Fruit fly (Drosophila melanogaster) whole organism, wandering third instar larva: ENCODE results near the gene wgn.
A peak's percentile ranks its signal among the peaks of the same experiment; 100 is the strongest.

Experiments
- Abd-B ChIP-seq: fragments of >200 bp; optimal IDR thresholded peaks from 2 replicates; lab custom pipeline; 2017; ENCODE audit warnings: missing biosample characterization, missing genetic modification characterization
- CG32264 ChIP-seq: fragments of 200-800 bp; sonication (Bioruptor generic); optimal IDR thresholded peaks from 2 replicates; lab custom pipeline; 2016; ENCODE audit warnings: missing biosample characterization, missing genetic modification characterization
- Dfd ChIP-seq: fragments of >200 bp; optimal IDR thresholded peaks from 2 replicates; lab custom pipeline; 2017; ENCODE audit warnings: missing biosample characterization, missing genetic modification characterization
- GATAd ChIP-seq: sonication (Bioruptor generic); optimal IDR thresholded peaks from 2 replicates; lab custom pipeline; 2016; ENCODE audit warnings: missing biosample characterization, missing genetic modification characterization
- HLH106 ChIP-seq: fragments of 200-800 bp; optimal IDR thresholded peaks from 3 replicates; lab custom pipeline; 2019; ENCODE audit warnings: missing biosample characterization, mild to moderate bottlenecking, missing genetic modification characterization, moderate library complexity
- Hnf4 ChIP-seq: fragments of 200-800 bp; sonication (Bioruptor generic); optimal IDR thresholded peaks from 2 replicates; lab custom pipeline; 2016; ENCODE audit warnings: missing biosample characterization, mild to moderate bottlenecking, missing genetic modification characterization
- Hr78 ChIP-seq: fragments of >200 bp; optimal IDR thresholded peaks from 2 replicates; lab custom pipeline; 2017; ENCODE audit warnings: missing biosample characterization, missing genetic modification characterization
- Hr83 ChIP-seq: fragments of 200-300 bp; sonication (Bioruptor generic); optimal IDR thresholded peaks from 2 replicates; lab custom pipeline; 2016; ENCODE audit warnings: missing biosample characterization, mild to moderate bottlenecking, missing genetic modification characterization, moderate library complexity; ENCODE audit not compliant: poor library complexity, severe bottlenecking
- Jra ChIP-seq: sonication (Bioruptor generic); optimal IDR thresholded peaks from 2 replicates; lab custom pipeline; 2016; ENCODE audit warnings: missing biosample characterization, missing genetic modification characterization
- Mio ChIP-seq: sonication (Bioruptor generic); optimal IDR thresholded peaks from 2 replicates; lab custom pipeline; 2016; ENCODE audit warnings: missing biosample characterization, missing genetic modification characterization
- Myc ChIP-seq: fragments of >200 bp; optimal IDR thresholded peaks from 2 replicates; lab custom pipeline; 2017
- OdsH ChIP-seq: fragments of 200-800 bp; sonication (Bioruptor generic); optimal IDR thresholded peaks from 2 replicates; lab custom pipeline; 2016; ENCODE audit warnings: missing biosample characterization, mild to moderate bottlenecking, missing genetic modification characterization
- Sp1 ChIP-seq: fragments of 200-800 bp; sonication (Bioruptor generic); optimal IDR thresholded peaks from 3 replicates; lab custom pipeline; 2019; ENCODE audit warnings: missing biosample characterization, mild to moderate bottlenecking, missing genetic modification characterization, moderate library complexity
- Vsx2 ChIP-seq: fragments of 200-300, 225-300 bp; sonication (Bioruptor generic); optimal IDR thresholded peaks from 2 replicates; lab custom pipeline; 2018; ENCODE audit warnings: missing biosample characterization, missing genetic modification characterization; ENCODE audit not compliant: partially characterized antibody
- br ChIP-seq: fragments of 200-800 bp; sonication (Bioruptor generic); optimal IDR thresholded peaks from 2 replicates; lab custom pipeline; 2016; ENCODE audit warnings: missing biosample characterization, missing genetic modification characterization
- brk ChIP-seq: fragments of 200-800 bp; sonication (Bioruptor generic); optimal IDR thresholded peaks from 2 replicates; lab custom pipeline; 2016; ENCODE audit warnings: missing biosample characterization, mild to moderate bottlenecking, missing genetic modification characterization
- dl ChIP-seq, 2 experiments: fragments of 175-275, 200-275 bp in 1 of 2; fragments of 200-275 bp in 1 of 2; sonication (Bioruptor generic); optimal IDR thresholded peaks; lab custom pipeline; 2018; ENCODE audit warnings: mild to moderate bottlenecking in 2 of 2, missing biosample characterization in 2 of 2, missing genetic modification characterization in 2 of 2, moderate library complexity in 2 of 2; ENCODE audit not compliant: partially characterized antibody in 2 of 2, insufficient read depth in 1 of 2
- dmrt93B ChIP-seq: fragments of 200-800 bp; sonication (Bioruptor generic); optimal IDR thresholded peaks from 2 replicates; lab custom pipeline; 2018; ENCODE audit warnings: missing biosample characterization, mild to moderate bottlenecking, missing genetic modification characterization
- dsf ChIP-seq: sonication (Bioruptor generic); optimal IDR thresholded peaks from 2 replicates; lab custom pipeline; 2016; ENCODE audit warnings: missing biosample characterization, missing genetic modification characterization, borderline replicate concordance
- ey ChIP-seq: fragments of 200-800 bp; sonication (Bioruptor generic); optimal IDR thresholded peaks from 2 replicates; lab custom pipeline; 2016; ENCODE audit warnings: missing biosample characterization, missing genetic modification characterization
- foxo ChIP-seq, 2 experiments: fragments of 200-800 bp; sonication (Bioruptor generic); optimal IDR thresholded peaks; 2 replicates in 1 of 2; 3 replicates in 1 of 2; lab custom pipeline; 2016 to 2017; ENCODE audit warnings: missing biosample characterization in 2 of 2, missing genetic modification characterization in 2 of 2
- fru ChIP-seq: fragments of 200-800 bp; sonication (Bioruptor generic); optimal IDR thresholded peaks from 3 replicates; lab custom pipeline; 2016; ENCODE audit warnings: missing biosample characterization, mild to moderate bottlenecking, missing genetic modification characterization
- h ChIP-seq: fragments of 200-800 bp; sonication (Bioruptor generic); optimal IDR thresholded peaks from 3 replicates; lab custom pipeline; 2016; ENCODE audit warnings: missing biosample characterization, mild to moderate bottlenecking, missing genetic modification characterization
- pan ChIP-seq: fragments of >200 bp; optimal IDR thresholded peaks from 2 replicates; lab custom pipeline; 2017
- psq ChIP-seq: fragments of 200-800 bp; sonication (Bioruptor generic); optimal IDR thresholded peaks from 3 replicates; lab custom pipeline; 2017; ENCODE audit warnings: missing biosample characterization, mild to moderate bottlenecking, missing genetic modification characterization, moderate library complexity
- rgr ChIP-seq: fragments of 200-800 bp; sonication (Bioruptor generic); optimal IDR thresholded peaks from 3 replicates; lab custom pipeline; 2016; ENCODE audit warnings: missing biosample characterization, mild to moderate bottlenecking, missing genetic modification characterization
- sage ChIP-seq: fragments of 200-800 bp; sonication (Bioruptor generic); optimal IDR thresholded peaks from 2 replicates; lab custom pipeline; 2016; ENCODE audit warnings: missing biosample characterization, mild to moderate bottlenecking, missing genetic modification characterization
- sv ChIP-seq: fragments of 200-800 bp; sonication (Bioruptor generic); optimal IDR thresholded peaks from 3 replicates; lab custom pipeline; 2016; ENCODE audit warnings: missing biosample characterization, missing genetic modification characterization
- tai ChIP-seq: sonication (Bioruptor generic); optimal IDR thresholded peaks from 2 replicates; lab custom pipeline; 2016; ENCODE audit warnings: missing biosample characterization, missing genetic modification characterization
- usp ChIP-seq: fragments of >200 bp; optimal IDR thresholded peaks from 2 replicates; lab custom pipeline; 2017; ENCODE audit warnings: missing biosample characterization, missing genetic modification characterization
- woc ChIP-seq: sonication (Bioruptor generic); optimal IDR thresholded peaks from 2 replicates; lab custom pipeline; 2016; ENCODE audit warnings: missing biosample characterization, mild to moderate bottlenecking, missing genetic modification characterization

wgn gene

DNA sequence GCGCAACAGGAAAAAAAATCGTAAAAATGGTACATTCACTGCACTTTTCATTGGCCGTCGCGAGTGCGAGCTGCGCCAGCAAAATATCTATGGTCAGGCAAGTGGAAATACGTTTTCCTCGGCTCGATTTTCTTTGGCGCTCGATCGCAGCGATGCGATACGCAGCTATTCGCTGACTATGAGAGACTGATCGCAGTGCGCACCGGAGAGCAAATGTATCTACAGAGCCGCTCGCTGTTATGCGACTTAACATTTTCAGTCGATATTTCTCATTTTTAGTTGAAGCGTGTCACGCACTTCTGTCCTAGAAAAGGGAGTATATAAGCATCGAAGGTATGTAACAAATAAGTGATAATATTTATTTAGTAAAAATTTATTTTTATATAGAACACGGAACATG lies at the start of gene wgn:
wgn (minus strand) TSS at position 193 of the 400 bp plus-strand sequence.
- TF ChIP-seq CG32264 (GFP tag; lab: Kevin White, UChicago): no peak
- peak; percentile 28 for TF ChIP-seq Hr83 (GFP tag; lab: Kevin White, UChicago)

- TF ChIP-seq Myc (lab: Kevin White, UChicago) (no peak), brk (GFP tag; lab: Kevin White, UChicago) (no peak), OdsH (no peak), Jra (GFP tag; lab: Kevin White, UChicago) (no peak), fru (no peak)
These were observed 49.8 kb upstream of the wgn start for dm6 chrX:18684504-18684903.

DNA sequence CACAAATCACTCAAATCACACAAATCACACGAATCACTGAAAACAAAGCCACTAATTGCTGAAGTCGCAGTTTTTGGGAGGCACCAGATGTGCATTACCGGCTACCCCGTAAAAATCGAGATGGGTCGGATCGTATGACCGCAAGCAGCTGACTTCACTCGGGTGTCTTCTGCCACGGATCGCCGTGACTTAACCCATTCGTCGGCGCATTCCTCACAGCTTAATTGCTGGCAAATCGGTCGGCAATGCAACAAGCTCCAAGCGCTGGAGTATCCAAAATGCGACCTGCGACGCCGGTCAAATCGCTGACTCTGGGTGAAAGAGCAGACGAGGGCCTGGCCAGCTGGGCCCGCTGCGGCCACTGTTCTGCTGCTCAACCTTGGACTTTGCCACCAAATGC lies 48.1 kb upstream of the wgn start:
- TF ChIP-seq sage (GFP tag; lab: Kevin White, UChicago) (no peak), br (GFP tag; lab: Kevin White, UChicago) (no peak), foxo (GFP tag; optimal IDR thresholded peaks at IDR 0.05; lab: Kevin White, UChicago) (no peak), dsf (no peak), dl (GFP tag; optimal IDR thresholded peaks at IDR 0.05; lab: Kevin White, UChicago; ENCODE audit: insufficient read depth in 1 of 2, partially characterized antibody in 2 of 2) (no peak), brk (GFP tag; lab: Kevin White, UChicago) (no peak), h (GFP tag; lab: Kevin White, UChicago) (no peak), Hnf4 (GFP tag; lab: Kevin White, UChicago) (no peak), Abd-B (GFP tag; lab: Kevin White, UChicago) (no peak), tai (no peak)

DNA sequence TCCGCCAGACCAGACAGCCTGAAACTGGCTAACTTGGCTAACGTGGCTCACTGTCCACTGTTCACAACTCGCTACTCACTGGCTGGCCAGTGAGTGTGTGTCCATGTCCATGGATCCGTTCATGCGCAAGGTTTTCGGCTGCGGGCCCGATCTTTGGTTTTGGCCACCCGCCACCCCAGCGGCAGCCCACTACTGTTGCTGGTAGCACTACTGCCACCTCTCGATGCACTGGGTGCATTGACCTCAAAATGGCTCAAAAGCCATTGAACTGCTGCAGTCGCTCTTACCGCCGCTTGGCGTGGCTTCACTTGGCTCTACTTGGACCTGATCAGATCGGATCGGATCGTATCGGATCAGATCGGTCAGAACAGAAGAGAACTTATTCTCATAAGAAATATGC lies 46.7 kb upstream of the wgn start:
- TF ChIP-seq Dfd (GFP tag; lab: Kevin White, UChicago): no peak
- TF ChIP-seq fru: no peak
- no peak for TF ChIP-seq OdsH
- no peak for TF ChIP-seq Hr83 (GFP tag; lab: Kevin White, UChicago)
- TF ChIP-seq rgr (GFP tag; lab: Kevin White, UChicago): no peak
- TF ChIP-seq HLH106 (tag; lab: Kevin White, UChicago): no peak
- TF ChIP-seq dmrt93B (GFP tag; lab: Kevin White, UChicago): no peak
- TF ChIP-seq pan (lab: Kevin White, UChicago): no peak
- no peak for TF ChIP-seq psq (GFP tag; lab: Kevin White, UChicago)
- TF ChIP-seq dsf: no peak
- no peak for TF ChIP-seq woc (GFP tag; lab: Kevin White, UChicago)
- no peak for TF ChIP-seq Jra (GFP tag; lab: Kevin White, UChicago)
- no peak for TF ChIP-seq Mio (GFP tag; lab: Kevin White, UChicago)
- TF ChIP-seq usp: no peak
- no peak for TF ChIP-seq ey (GFP tag; lab: Kevin White, UChicago)
- TF ChIP-seq sage (GFP tag; lab: Kevin White, UChicago): no peak
- TF ChIP-seq dl (GFP tag; optimal IDR thresholded peaks at IDR 0.05; lab: Kevin White, UChicago; ENCODE audit: insufficient read depth in 1 of 2, partially characterized antibody in 2 of 2): no peak

- TF ChIP-seq psq (GFP tag; lab: Kevin White, UChicago) (no peak), h (GFP tag; lab: Kevin White, UChicago) (no peak), fru (no peak), GATAd (no peak), Dfd (GFP tag; lab: Kevin White, UChicago) (no peak), Abd-B (GFP tag; lab: Kevin White, UChicago) (no peak), OdsH (no peak), rgr (GFP tag; lab: Kevin White, UChicago) (no peak), sage (GFP tag; lab: Kevin White, UChicago) (no peak), usp (no peak), Myc (lab: Kevin White, UChicago) (no peak), ey (GFP tag; lab: Kevin White, UChicago) (no peak), CG32264 (GFP tag; lab: Kevin White, UChicago) (no peak), sv (no peak), Mio (GFP tag; lab: Kevin White, UChicago) (no peak), Hr78 (no peak)
These were observed 44.2 kb upstream of the wgn start for dm6 chrX:18678876-18679275.

DNA sequence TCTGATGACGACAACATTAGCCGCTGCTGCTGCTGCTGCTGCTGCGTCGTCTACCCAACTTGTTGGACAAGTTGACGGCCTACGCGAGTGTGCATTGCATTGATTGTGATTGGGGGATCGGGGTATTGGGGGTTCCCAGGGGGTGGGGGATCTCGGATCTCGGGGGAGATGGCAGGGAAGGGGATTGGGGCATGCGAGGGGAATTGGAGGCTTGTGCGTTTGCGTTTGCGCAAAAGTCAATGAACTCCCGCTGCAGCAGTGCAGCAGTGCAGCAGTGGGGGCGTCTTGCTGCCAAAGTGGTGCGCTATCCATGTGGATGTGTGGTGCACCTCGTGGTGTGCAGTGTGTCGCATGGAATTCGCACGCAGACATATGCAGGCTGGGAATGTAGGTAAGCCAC lies 42.0 kb upstream of the wgn start:
- TF ChIP-seq Sp1 (GFP tag; lab: Kevin White, UChicago) (no peak), woc (GFP tag; lab: Kevin White, UChicago) (no peak), psq (GFP tag; lab: Kevin White, UChicago) (no peak), dsf (no peak), sv (no peak), brk (GFP tag; lab: Kevin White, UChicago) (no peak), tai (no peak), Vsx2 (GFP tag; lab: Kevin White, UChicago) (no peak), foxo (GFP tag; optimal IDR thresholded peaks at IDR 0.05; lab: Kevin White, UChicago) (no peak), sage (GFP tag; lab: Kevin White, UChicago) (no peak), Dfd (GFP tag; lab: Kevin White, UChicago) (no peak), GATAd (no peak)
